Worm (Caenorhabditis elegans) whole organism, L1 larva: ENCODE data around the gene W05H9.4.

Experiments
- ama-1 ChIP-seq: fragments of 150-350 bp; optimal IDR thresholded peaks from 2 replicates; lab custom pipeline; 2014
- lin-39 ChIP-seq: fragments of 150-350 bp; optimal IDR thresholded peaks from 2 replicates; lab custom pipeline; 2014; ENCODE audit warnings: missing biosample characterization, missing genetic modification reagents, missing genetic modification characterization
- unc-62 ChIP-seq: fragments of 150-350 bp; optimal IDR thresholded peaks from 2 replicates; lab custom pipeline; 2014; ENCODE audit warnings: missing biosample characterization, missing genetic modification reagents, missing genetic modification characterization

DNA sequence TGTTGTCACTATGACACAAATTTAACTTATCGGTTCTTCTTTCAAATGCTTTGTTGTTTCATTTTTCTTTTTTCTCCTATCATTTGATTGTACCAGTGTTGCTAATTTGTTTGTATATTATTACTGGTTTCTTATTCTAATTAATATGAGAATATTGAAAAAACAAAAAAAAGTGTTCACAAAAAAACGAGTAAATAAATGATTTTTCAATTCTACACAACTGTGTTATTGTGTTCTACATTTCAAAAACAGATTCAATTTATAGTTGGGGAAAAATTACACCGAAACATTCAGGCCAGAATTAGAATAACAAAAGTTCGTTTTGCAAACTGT, 9.9 kb upstream of the W05H9.4 start:
- no peak for TF ChIP-seq unc-62
- no peak for TF ChIP-seq lin-39
- TF ChIP-seq ama-1 (lab: Kevin White, UChicago) = no peak
